Fruit fly (Drosophila melanogaster): ENCODE results near the gene AIMP2.

DNA sequence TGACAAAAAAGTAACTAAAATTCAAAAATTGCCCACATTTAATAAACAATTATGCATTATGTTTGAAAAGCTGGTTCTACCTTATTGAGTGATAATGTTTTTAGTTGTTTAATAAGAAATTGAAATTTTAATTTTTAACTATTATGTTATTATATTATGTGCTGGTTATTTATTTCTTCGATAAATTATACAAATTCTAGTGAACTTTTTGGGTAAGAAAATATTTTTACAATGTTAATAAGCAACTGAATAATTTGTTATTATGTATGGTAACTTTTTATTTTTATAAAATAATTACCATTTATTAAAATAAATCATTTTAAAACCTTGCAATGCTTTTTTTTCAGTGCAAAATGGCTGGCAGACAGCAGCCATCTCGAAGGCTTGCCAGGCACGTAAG is 33.1 kb downstream of the AIMP2 start:
- TF ChIP-seq psq (optimal IDR thresholded peaks at IDR 0.05) (no peak), ttk (optimal IDR thresholded peaks at IDR 0.05) (no peak), Sin3A (optimal IDR thresholded peaks at IDR 0.05) (no peak), h (optimal IDR thresholded peaks at IDR 0.05) (no peak), Myc (optimal IDR thresholded peaks at IDR 0.05) (no peak), insv (optimal IDR thresholded peaks at IDR 0.05) (no peak)

Measured in Kc167 (cell line).